Worm (Caenorhabditis elegans): ENCODE measurements around the gene K09C8.9.

ce11 chrX:10956972-10957678 is 10.5 kb downstream of the K09C8.9 start:
- TF ChIP-seq hlh-8 (tag; optimal IDR thresholded peaks at IDR 0.05) (no peak), ceh-6 (GFP tag; optimal IDR thresholded peaks at IDR 0.05) (no peak), sox-4 (tag; optimal IDR thresholded peaks at IDR 0.05) (no peak), fkh-6 (tag; optimal IDR thresholded peaks at IDR 0.05) (no peak), pha-4 (tag; optimal IDR thresholded peaks at IDR 0.05) (no peak), pag-3 (tag; optimal IDR thresholded peaks at IDR 0.05; ENCODE audit: borderline replicate concordance) (no peak), unc-3 (GFP tag; conservative IDR thresholded peaks at IDR 0.05) (no peak), unc-3 (tag; optimal IDR thresholded peaks at IDR 0.05) (no peak), pqm-1 (tag; optimal IDR thresholded peaks at IDR 0.05) (no peak), ama-1 (optimal IDR thresholded peaks at IDR 0.05) (no peak), sdc-2 (tag; optimal IDR thresholded peaks at IDR 0.05) (no peak)
